Fruit fly (Drosophila melanogaster): ENCODE measurements around the gene eff.

The eff gene

dm6 chr3R:14714147-14714903 lies 26.8 kb downstream of the eff start (continued):
- peak; percentile 29 for TF ChIP-seq CG7271 (tag; optimal IDR thresholded peaks at IDR 0.05)
- peak; percentile 88 for TF ChIP-seq gem (tag; optimal IDR thresholded peaks at IDR 0.05)
- no peak for TF ChIP-seq tx (GFP tag; optimal IDR thresholded peaks at IDR 0.05)
- TF ChIP-seq Hr51 (GFP tag; optimal IDR thresholded peaks at IDR 0.05): peak in 1 of 2 experiments; percentile 60
- TF ChIP-seq pb (GFP tag; optimal IDR thresholded peaks at IDR 0.05): no peak
- TF ChIP-seq Camta (GFP tag; optimal IDR thresholded peaks at IDR 0.05): no peak
- TF ChIP-seq eyg (GFP tag; optimal IDR thresholded peaks at IDR 0.05): no peak
- TF ChIP-seq Fer2 (tag; optimal IDR thresholded peaks at IDR 0.05): peak; percentile 1
- TF ChIP-seq CG18476 (GFP tag; optimal IDR thresholded peaks at IDR 0.05): peak; percentile 80
- TF ChIP-seq unc-4 (GFP tag; IDR thresholded peaks at IDR 0.05; ENCODE audit: partially characterized antibody): no peak
- TF ChIP-seq danr (GFP tag; IDR thresholded peaks at IDR 0.05): no peak
- peak; percentile 89 for TF ChIP-seq phol (tag; optimal IDR thresholded peaks at IDR 0.05)
- TF ChIP-seq Six4 (GFP tag; optimal IDR thresholded peaks at IDR 0.05): peak; percentile 79
- TF ChIP-seq CG6683 (GFP tag; optimal IDR thresholded peaks at IDR 0.05): peak; percentile 39
- no peak for TF ChIP-seq jigr1 (GFP tag; IDR thresholded peaks at IDR 0.05)
- TF ChIP-seq Jarid2 (GFP tag; optimal IDR thresholded peaks at IDR 0.05): peak; percentile 48
- no peak for TF ChIP-seq CG3995 (GFP tag; optimal IDR thresholded peaks at IDR 0.05)
- TF ChIP-seq CG10565 (GFP tag; optimal IDR thresholded peaks at IDR 0.05): peak; percentile 18
- TF ChIP-seq CG15011 (GFP tag; optimal IDR thresholded peaks at IDR 0.05): peak; percentile 65
- TF ChIP-seq sd (tag; optimal IDR thresholded peaks at IDR 0.05): peak; percentile 100
- TF ChIP-seq ab (GFP tag; optimal IDR thresholded peaks at IDR 0.05): no peak
- no peak for TF ChIP-seq Dad (GFP tag; optimal IDR thresholded peaks at IDR 0.05)
- 0 out of 3 replicates have a peak, but pooled peaks have one; percentile 31 for TF ChIP-seq zfh1 (GFP tag; IDR thresholded peaks at IDR 0.05)
- TF ChIP-seq oc (tag; optimal IDR thresholded peaks at IDR 0.05): peak; percentile 71
- TF ChIP-seq lilli (GFP tag; optimal IDR thresholded peaks at IDR 0.05): no peak
- no peak for TF ChIP-seq Dbx (GFP tag; IDR thresholded peaks at IDR 0.05)
- TF ChIP-seq onecut (GFP tag; IDR thresholded peaks at IDR 0.05): peak; percentile 42
- peak; percentile 16 for TF ChIP-seq HLHmδ (GFP tag; optimal IDR thresholded peaks at IDR 0.05)
- TF ChIP-seq CG10209 (GFP tag; optimal IDR thresholded peaks at IDR 0.05): peak; percentile 73
- peak; percentile 69 for TF ChIP-seq Med (GFP tag)
- TF ChIP-seq Ets97D (GFP tag; optimal IDR thresholded peaks at IDR 0.05): no peak
- TF ChIP-seq CG30020 (tag; optimal IDR thresholded peaks at IDR 0.05): no peak
- peak; percentile 54 for TF ChIP-seq Deaf1 (tag; optimal IDR thresholded peaks at IDR 0.05)
- peak; percentile 60 for TF ChIP-seq ara (GFP tag; IDR thresholded peaks at IDR 0.05)
- TF ChIP-seq Chrac-16 (GFP tag; optimal IDR thresholded peaks at IDR 0.05): peak; percentile 13
- TF ChIP-seq cato (GFP tag; optimal IDR thresholded peaks at IDR 0.05; ENCODE audit: borderline replicate concordance): no peak
- TF ChIP-seq CG7786 (GFP tag; optimal IDR thresholded peaks at IDR 0.05): no peak
- no peak for TF ChIP-seq sim (GFP tag; IDR thresholded peaks at IDR 0.05)
- no peak for TF ChIP-seq CG2129 (GFP tag; IDR thresholded peaks at IDR 0.05; ENCODE audit: partially characterized antibody)
- peak; percentile 52 for TF ChIP-seq ind (GFP tag; optimal IDR thresholded peaks at IDR 0.05)
- peak; percentile 32 for TF ChIP-seq Xbp1 (GFP tag; optimal IDR thresholded peaks at IDR 0.05)
- no peak for TF ChIP-seq pzg (GFP tag; optimal IDR thresholded peaks at IDR 0.05)
- TF ChIP-seq tin (GFP tag; optimal IDR thresholded peaks at IDR 0.05): peak; percentile 88
- TF ChIP-seq Hmx (GFP tag; optimal IDR thresholded peaks at IDR 0.05): no peak
- peak; percentile 94 for TF ChIP-seq Blimp-1 (GFP tag; optimal IDR thresholded peaks at IDR 0.05)
- peak; percentile 11 for TF ChIP-seq jumu (GFP tag; optimal IDR thresholded peaks at IDR 0.05)
- TF ChIP-seq Dfd (GFP tag; optimal IDR thresholded peaks at IDR 0.05): no peak
- no peak for TF ChIP-seq C15 (GFP tag; IDR thresholded peaks at IDR 0.05)
- TF ChIP-seq HLH54F (GFP tag; optimal IDR thresholded peaks at IDR 0.05): no peak

Data from whole organism, embryonic.